Fruit fly (Drosophila melanogaster): ENCODE results near the gene MSAmiP.

Gene MSAmiP

dm6 chr3R:16800994-16801393, 95.1 kb downstream of the MSAmiP start:
- TF ChIP-seq Crg-1 (GFP tag; optimal IDR thresholded peaks at IDR 0.05), result no peak

- TF ChIP-seq Mnt (GFP tag; optimal IDR thresholded peaks at IDR 0.05) (no peak), cic (GFP tag; optimal IDR thresholded peaks at IDR 0.05) (no peak), CG14711 (tag; optimal IDR thresholded peaks at IDR 0.05) (no peak), CG11617 (GFP tag; optimal IDR thresholded peaks at IDR 0.05) (no peak), Crg-1 (GFP tag; optimal IDR thresholded peaks at IDR 0.05) (no peak), tj (GFP tag; optimal IDR thresholded peaks at IDR 0.05) (no peak), CG12768 (GFP tag; optimal IDR thresholded peaks at IDR 0.05) (no peak), Clk (GFP tag; optimal IDR thresholded peaks at IDR 0.05) (no peak), bab1 (GFP tag; optimal IDR thresholded peaks at IDR 0.05) (no peak), Hr96 (GFP tag; optimal IDR thresholded peaks at IDR 0.05) (no peak), CG7101 (tag; optimal IDR thresholded peaks at IDR 0.05) (no peak), toe (GFP tag; optimal IDR thresholded peaks at IDR 0.05) (no peak), ovo (GFP tag; optimal IDR thresholded peaks at IDR 0.05) (no peak), CG1620 (GFP tag; optimal IDR thresholded peaks at IDR 0.05) (no peak), CG7045 (GFP tag; optimal IDR thresholded peaks at IDR 0.05) (no peak), cnc (optimal IDR thresholded peaks at IDR 0.05) (no peak), kay (GFP tag; ENCODE audit: borderline replicate concordance) (no peak)
These were observed 95.8 kb downstream of the MSAmiP start for dm6 chr3R:16800272-16800671.

dm6 chr3R:16798516-16799040, 97.5 kb downstream of the MSAmiP start:
- TF ChIP-seq cnc (optimal IDR thresholded peaks at IDR 0.05) (no peak), Hr96 (GFP tag; optimal IDR thresholded peaks at IDR 0.05) (peak; percentile 56), CG14711 (tag; optimal IDR thresholded peaks at IDR 0.05) (no peak), toe (GFP tag; optimal IDR thresholded peaks at IDR 0.05) (peak; percentile 50), CG7101 (tag; optimal IDR thresholded peaks at IDR 0.05) (no peak), CG5204 (GFP tag; optimal IDR thresholded peaks at IDR 0.05) (peak; percentile 18), CG1620 (GFP tag; optimal IDR thresholded peaks at IDR 0.05) (peak; percentile 45), bab1 (GFP tag; optimal IDR thresholded peaks at IDR 0.05) (peak; percentile 51), Mnt (GFP tag; optimal IDR thresholded peaks at IDR 0.05) (peak; percentile 24), CG7045 (GFP tag; optimal IDR thresholded peaks at IDR 0.05) (no peak)

- TF ChIP-seq pad (GFP tag; optimal IDR thresholded peaks at IDR 0.05) (no peak), CG33017 (tag; optimal IDR thresholded peaks at IDR 0.05) (no peak)
These were observed 98.3 kb downstream of the MSAmiP start for dm6 chr3R:16797805-16798204.

- TF ChIP-seq pad (GFP tag; optimal IDR thresholded peaks at IDR 0.05) (no peak), Hr96 (GFP tag; optimal IDR thresholded peaks at IDR 0.05) (no peak), toe (GFP tag; optimal IDR thresholded peaks at IDR 0.05) (no peak), CG11617 (GFP tag; optimal IDR thresholded peaks at IDR 0.05) (no peak), Mnt (GFP tag; optimal IDR thresholded peaks at IDR 0.05) (no peak)
These were observed 101.5 kb downstream of the MSAmiP start for dm6 chr3R:16794590-16794967.

dm6 chr3R:16793935-16794589, 102.0 kb downstream of the MSAmiP start:
- no peak for TF ChIP-seq CG33017 (tag; optimal IDR thresholded peaks at IDR 0.05)
- no peak for TF ChIP-seq kay (GFP tag; ENCODE audit: borderline replicate concordance)
- TF ChIP-seq CG11617 (GFP tag; optimal IDR thresholded peaks at IDR 0.05), result no peak

- TF ChIP-seq CG33017 (tag; optimal IDR thresholded peaks at IDR 0.05) (no peak), cnc (optimal IDR thresholded peaks at IDR 0.05) (no peak), ovo (GFP tag; optimal IDR thresholded peaks at IDR 0.05) (no peak), pad (GFP tag; optimal IDR thresholded peaks at IDR 0.05) (no peak), CG1620 (GFP tag; optimal IDR thresholded peaks at IDR 0.05) (no peak), kay (GFP tag; ENCODE audit: borderline replicate concordance) (no peak), CG12768 (GFP tag; optimal IDR thresholded peaks at IDR 0.05) (no peak), Crg-1 (GFP tag; optimal IDR thresholded peaks at IDR 0.05) (no peak), CG5204 (GFP tag; optimal IDR thresholded peaks at IDR 0.05) (no peak), CG14711 (tag; optimal IDR thresholded peaks at IDR 0.05) (no peak), Mnt (GFP tag; optimal IDR thresholded peaks at IDR 0.05) (no peak), bab1 (GFP tag; optimal IDR thresholded peaks at IDR 0.05) (no peak), Clk (GFP tag; optimal IDR thresholded peaks at IDR 0.05) (no peak), Hr96 (GFP tag; optimal IDR thresholded peaks at IDR 0.05) (no peak), CG7101 (tag; optimal IDR thresholded peaks at IDR 0.05) (no peak), toe (GFP tag; optimal IDR thresholded peaks at IDR 0.05) (no peak), CG7045 (GFP tag; optimal IDR thresholded peaks at IDR 0.05) (no peak), tj (GFP tag; optimal IDR thresholded peaks at IDR 0.05) (no peak), cic (GFP tag; optimal IDR thresholded peaks at IDR 0.05) (no peak)
These were observed 103.5 kb downstream of the MSAmiP start for dm6 chr3R:16792586-16792985.

dm6 chr3R:16791619-16792018, 104.5 kb downstream of the MSAmiP start:
- TF ChIP-seq toe (GFP tag; optimal IDR thresholded peaks at IDR 0.05) (no peak), CG33017 (tag; optimal IDR thresholded peaks at IDR 0.05) (no peak), bab1 (GFP tag; optimal IDR thresholded peaks at IDR 0.05) (no peak), CG12768 (GFP tag; optimal IDR thresholded peaks at IDR 0.05) (no peak), ovo (GFP tag; optimal IDR thresholded peaks at IDR 0.05) (no peak), Hr96 (GFP tag; optimal IDR thresholded peaks at IDR 0.05) (no peak), Mnt (GFP tag; optimal IDR thresholded peaks at IDR 0.05) (no peak), CG11617 (GFP tag; optimal IDR thresholded peaks at IDR 0.05) (no peak), CG7045 (GFP tag; optimal IDR thresholded peaks at IDR 0.05) (no peak), CG1620 (GFP tag; optimal IDR thresholded peaks at IDR 0.05) (no peak), cnc (optimal IDR thresholded peaks at IDR 0.05) (no peak), cic (GFP tag; optimal IDR thresholded peaks at IDR 0.05) (no peak), kay (GFP tag; ENCODE audit: borderline replicate concordance) (no peak), tj (GFP tag; optimal IDR thresholded peaks at IDR 0.05) (no peak), CG14711 (tag; optimal IDR thresholded peaks at IDR 0.05) (no peak)

All from whole organism, adult.